Worm (Caenorhabditis elegans) whole organism, L4 larva: Measurements from ENCODE around the gene str-246.

Experiments used
- D1046.2 ChIP-seq: fragments of 200-800 bp; sonication (Bioruptor generic); IDR thresholded peaks from 2 replicates; pipeline ENCODE4 v1.3.6; 2022; ENCODE audit warnings: missing genetic modification characterization, missing compliant biosample characterization
- F44E2.7 ChIP-seq: fragments of 200-800 bp; sonication (Bioruptor generic); IDR thresholded peaks from 2 replicates; pipeline ENCODE4 v2.1.2; 2022; ENCODE audit warnings: missing genetic modification characterization, missing compliant biosample characterization
- F49E8.2 ChIP-seq: sonication (generic microtip); optimal IDR thresholded peaks from 2 replicates; lab custom pipeline; 2016; ENCODE audit warnings: missing compliant biosample characterization, mild to moderate bottlenecking, missing genetic modification characterization, borderline replicate concordance
- T20F7.1 ChIP-seq: fragments of 200-800 bp; sonication (Bioruptor generic); optimal IDR thresholded peaks from 2 replicates; lab custom pipeline; 2018; ENCODE audit warnings: mild to moderate bottlenecking, missing genetic modification characterization, missing compliant biosample characterization
- T26A8.4 ChIP-seq: fragments of 200-800 bp; sonication (Bioruptor generic); IDR thresholded peaks from 2 replicates; pipeline ENCODE4 v1.3.6; 2022; ENCODE audit warnings: missing genetic modification characterization, missing compliant biosample characterization
- Y105C5A.15 ChIP-seq: fragments of 200-800 bp; sonication (Bioruptor generic); IDR thresholded peaks from 2 replicates; pipeline ENCODE4 v1.3.6; 2022; ENCODE audit warnings: missing genetic modification characterization, missing compliant biosample characterization
- Y5F2A.4 ChIP-seq: fragments of 200-800 bp; sonication (Bioruptor generic); optimal IDR thresholded peaks from 2 replicates; lab custom pipeline; 2018; ENCODE audit warnings: mild to moderate bottlenecking, missing genetic modification characterization, missing compliant biosample characterization
- ceh-20 ChIP-seq: fragments of 200-800 bp; sonication (Bioruptor generic); IDR thresholded peaks from 2 replicates; pipeline ENCODE4 v1.3.6; 2022; ENCODE audit warnings: missing genetic modification reagents, missing genetic modification characterization, missing compliant biosample characterization
- ceh-82 ChIP-seq: sonication (generic microtip); optimal IDR thresholded peaks from 2 replicates; lab custom pipeline; 2017; ENCODE audit warnings: missing biosample characterization, missing genetic modification characterization
- ces-1 ChIP-seq: fragments of 150-350 bp; sonication (generic microtip); optimal IDR thresholded peaks from 4 replicates; lab custom pipeline; 2014; ENCODE audit warnings: missing biosample characterization, missing genetic modification reagents, missing genetic modification characterization
- daf-19 ChIP-seq: fragments of 200-800 bp; sonication (Bioruptor generic); conservative IDR thresholded peaks from 2 replicates; pipeline ENCODE4 v1.3.6; 2022; ENCODE audit warnings: missing genetic modification characterization, missing compliant biosample characterization
- daf-8 ChIP-seq: fragments of 200-800 bp; sonication (Bioruptor generic); IDR thresholded peaks from 2 replicates; pipeline ENCODE4 v1.3.6; 2022; ENCODE audit warnings: missing genetic modification characterization, missing compliant biosample characterization
- dmd-8 ChIP-seq: fragments of 200-800 bp; sonication (Bioruptor generic); IDR thresholded peaks from 2 replicates; pipeline ENCODE4 v1.3.6; 2022; ENCODE audit warnings: missing genetic modification characterization, missing compliant biosample characterization
- dmd-9 ChIP-seq: fragments of 200-800 bp; sonication (Bioruptor generic); IDR thresholded peaks from 2 replicates; pipeline ENCODE4 v1.3.6; 2022; ENCODE audit warnings: missing genetic modification reagents, missing genetic modification characterization, missing compliant biosample characterization
- duxl-1 ChIP-seq: sonication (generic microtip); optimal IDR thresholded peaks from 2 replicates; lab custom pipeline; 2016; ENCODE audit warnings: mild to moderate bottlenecking, missing genetic modification characterization, moderate library complexity, missing compliant biosample characterization; ENCODE audit not compliant: poor library complexity
- dve-1 ChIP-seq: sonication (generic microtip); optimal IDR thresholded peaks from 2 replicates; lab custom pipeline; 2017; ENCODE audit warnings: antibody characterized with exemption, mild to moderate bottlenecking, missing genetic modification characterization, missing compliant biosample characterization; ENCODE audit not compliant: insufficient read depth
- hif-1 ChIP-seq, 2 experiments: sonication (generic microtip); optimal IDR thresholded peaks; 2 replicates each; lab custom pipeline; 2016 to 2017; ENCODE audit warnings: missing compliant biosample characterization in 2 of 2, missing genetic modification characterization in 2 of 2, missing genetic modification reagents in 2 of 2, missing genotype in 2 of 2, mild to moderate bottlenecking in 1 of 2
- hlh-11 ChIP-seq: fragments of 200-800 bp; sonication (Bioruptor generic); optimal IDR thresholded peaks from 2 replicates; lab custom pipeline; 2018; ENCODE audit warnings: mild to moderate bottlenecking, missing genetic modification characterization, missing compliant biosample characterization
- hlh-30 ChIP-seq: sonication (generic microtip); optimal IDR thresholded peaks from 2 replicates; lab custom pipeline; 2017; ENCODE audit warnings: antibody characterized with exemption, mild to moderate bottlenecking, missing genetic modification characterization, missing compliant biosample characterization; ENCODE audit not compliant: insufficient read depth
- hmg-1.1 ChIP-seq: fragments of 200-800 bp; sonication (Bioruptor generic); IDR thresholded peaks from 2 replicates; pipeline ENCODE4 v1.3.6; 2022; ENCODE audit warnings: missing genetic modification reagents, missing genetic modification characterization, missing compliant biosample characterization
- lim-7 ChIP-seq: fragments of 200-800 bp; sonication (Bioruptor generic); IDR thresholded peaks from 2 replicates; pipeline ENCODE4 v1.3.6; 2022; ENCODE audit warnings: missing genetic modification characterization, missing compliant biosample characterization
- lin-1 ChIP-seq: fragments of 200-800 bp; sonication (Bioruptor generic); IDR thresholded peaks from 2 replicates; pipeline ENCODE4 v1.3.6; 2022; ENCODE audit warnings: missing genetic modification reagents, missing genetic modification characterization, missing compliant biosample characterization
- lin-13 ChIP-seq: fragments of 150-350 bp; optimal IDR thresholded peaks from 2 replicates; lab custom pipeline; 2014; ENCODE audit warnings: missing biosample characterization, missing genetic modification reagents, missing genetic modification characterization
- lin-15B ChIP-seq: fragments of 150-350 bp; sonication (generic microtip); optimal IDR thresholded peaks from 3 replicates; lab custom pipeline; 2014; ENCODE audit warnings: missing biosample characterization, missing genetic modification characterization
- lsy-2 ChIP-seq, 2 experiments: fragments of 150-350 bp in 1 of 2; sonication (generic microtip) in 1 of 2; optimal IDR thresholded peaks; 2 replicates each; lab custom pipeline; 2014 to 2017; ENCODE audit warnings: missing biosample characterization in 2 of 2, missing genetic modification characterization in 2 of 2
- madf-5 ChIP-seq, 2 experiments: fragments of 200-800 bp; sonication (Bioruptor generic); IDR thresholded peaks; 2 replicates each; pipeline ENCODE4 v1.3.6; 2022; ENCODE audit warnings: missing compliant biosample characterization in 2 of 2, missing genetic modification characterization in 2 of 2
- mdl-1 ChIP-seq, 2 experiments: fragments of 150-350 bp in 1 of 2; sonication (generic microtip) in 1 of 2; optimal IDR thresholded peaks; 2 replicates each; lab custom pipeline; 2014 to 2017; ENCODE audit warnings: missing biosample characterization in 2 of 2, missing genetic modification characterization in 2 of 2
- mdt-29 ChIP-seq: fragments of 200-800 bp; sonication (Bioruptor generic); IDR thresholded peaks from 2 replicates; pipeline ENCODE4 v1.3.6; 2022; ENCODE audit warnings: missing genetic modification reagents, missing genetic modification characterization, missing compliant biosample characterization
- mep-1 ChIP-seq: fragments of 150-350 bp; sonication (generic microtip); optimal IDR thresholded peaks from 3 replicates; lab custom pipeline; 2014; ENCODE audit warnings: missing biosample characterization, missing genetic modification characterization
- mes-2 ChIP-seq: sonication (generic microtip); optimal IDR thresholded peaks from 2 replicates; lab custom pipeline; 2016; ENCODE audit warnings: missing genotype, mild to moderate bottlenecking, missing genetic modification characterization, missing compliant biosample characterization; ENCODE audit not compliant: poor library complexity, severe bottlenecking
- mxl-2 ChIP-seq: fragments of 200-800 bp; sonication (Bioruptor generic); conservative IDR thresholded peaks from 2 replicates; pipeline ENCODE4 v1.3.6; 2022; ENCODE audit warnings: missing genetic modification reagents, missing genetic modification characterization, missing compliant biosample characterization
- mxl-3 ChIP-seq: fragments of 200-800 bp; sonication (Bioruptor generic); optimal IDR thresholded peaks from 2 replicates; lab custom pipeline; 2018; ENCODE audit warnings: mild to moderate bottlenecking, missing genetic modification characterization, missing compliant biosample characterization
- nhr-102 ChIP-seq: sonication (generic microtip); optimal IDR thresholded peaks from 2 replicates; lab custom pipeline; 2016; ENCODE audit warnings: mild to moderate bottlenecking, missing genetic modification characterization, moderate library complexity, missing compliant biosample characterization
- nhr-11 ChIP-seq: fragments of 150-350 bp; optimal IDR thresholded peaks from 2 replicates; lab custom pipeline; 2014; ENCODE audit warnings: missing biosample characterization, missing genetic modification characterization
- nhr-237 ChIP-seq: sonication (generic microtip); optimal IDR thresholded peaks from 2 replicates; lab custom pipeline; 2017; ENCODE audit warnings: missing biosample characterization, missing genetic modification characterization
- nhr-25 ChIP-seq: sonication (generic microtip); optimal IDR thresholded peaks from 2 replicates; lab custom pipeline; 2017; ENCODE audit warnings: missing genetic modification characterization, mild to moderate bottlenecking, missing compliant biosample characterization, antibody characterized with exemption, moderate library complexity, borderline replicate concordance; ENCODE audit not compliant: insufficient read depth
- nhr-28 ChIP-seq: fragments of 150-350 bp; optimal IDR thresholded peaks from 2 replicates; lab custom pipeline; 2014; ENCODE audit warnings: missing biosample characterization, missing genetic modification characterization
- nhr-41 ChIP-seq: fragments of 200-800 bp; sonication (Bioruptor generic); IDR thresholded peaks from 2 replicates; pipeline ENCODE4 v1.3.6; 2022; ENCODE audit warnings: missing genetic modification reagents, missing genetic modification characterization, missing compliant biosample characterization
- nhr-6 ChIP-seq: fragments of 150-350 bp; optimal IDR thresholded peaks from 2 replicates; lab custom pipeline; 2014; ENCODE audit warnings: missing biosample characterization, missing genetic modification characterization
- nhr-76 ChIP-seq: fragments of 150-350 bp; optimal IDR thresholded peaks from 2 replicates; lab custom pipeline; 2014; ENCODE audit warnings: missing biosample characterization, missing genetic modification characterization
- nhr-77 ChIP-seq: fragments of 150-350 bp; optimal IDR thresholded peaks from 2 replicates; lab custom pipeline; 2014; ENCODE audit warnings: missing biosample characterization, missing genetic modification characterization
- php-3 ChIP-seq: fragments of 200-800 bp; sonication (Bioruptor generic); IDR thresholded peaks from 2 replicates; pipeline ENCODE4 v1.3.6; 2022; ENCODE audit warnings: missing genetic modification reagents, missing genetic modification characterization, missing compliant biosample characterization
- saeg-2 ChIP-seq: fragments of 200-800 bp; sonication (Bioruptor generic); IDR thresholded peaks from 2 replicates; pipeline ENCODE4 v1.3.6; 2022; ENCODE audit warnings: missing genetic modification reagents, missing genetic modification characterization, missing compliant biosample characterization
- tra-1 ChIP-seq: fragments of 200-800 bp; sonication (Bioruptor generic); IDR thresholded peaks from 2 replicates; pipeline ENCODE4 v1.3.6; 2022; ENCODE audit warnings: missing genetic modification reagents, missing genetic modification characterization, missing compliant biosample characterization
- unc-39 ChIP-seq: sonication (generic microtip); optimal IDR thresholded peaks from 2 replicates; lab custom pipeline; 2017; ENCODE audit warnings: missing biosample characterization, missing genetic modification characterization
- unc-62 ChIP-seq, 3 experiments: fragments of 150-350 bp in 1 of 3; sonication (generic microtip); optimal IDR thresholded peaks in 2 of 3; peaks in 1 of 3; 1 replicate in 1 of 3; 2 replicates in 2 of 3; lab custom pipeline; 2014 to 2017; ENCODE audit warnings: missing biosample characterization in 3 of 3, missing genetic modification characterization in 3 of 3, missing genetic modification reagents in 3 of 3, missing genotype in 1 of 3
- vab-7 ChIP-seq: fragments of 200-800 bp; sonication (Bioruptor generic); IDR thresholded peaks from 2 replicates; pipeline ENCODE4 v1.3.6; 2022; ENCODE audit warnings: missing genetic modification reagents, missing genetic modification characterization, missing compliant biosample characterization
- zfp-2 ChIP-seq: sonication (generic microtip); optimal IDR thresholded peaks from 2 replicates; lab custom pipeline; 2016; ENCODE audit warnings: mild to moderate bottlenecking, missing genetic modification characterization, missing compliant biosample characterization
- zip-11 ChIP-seq: fragments of 200-800 bp; sonication (Bioruptor generic); IDR thresholded peaks from 2 replicates; pipeline ENCODE4 v1.3.6; 2022; ENCODE audit warnings: missing genetic modification characterization, missing compliant biosample characterization

str-246 gene

ce11 chrIII:11119176-11119853, 41.8 kb downstream of the str-246 start, which contains the start of the genes sup-35 and Y48A6C.4 (continued):
- TF ChIP-seq mdl-1 (tag; optimal IDR thresholded peaks at IDR 0.05; lab: Kevin White, UChicago) (no peak), hmg-1.1 (GFP tag; lab: Robert Waterston, UW) (0 out of 2 replicates have a peak, but pooled peaks have one; percentile 42), mxl-2 (GFP tag; lab: Robert Waterston, UW) (no peak), lsy-2 (tag; optimal IDR thresholded peaks at IDR 0.05; lab: Kevin White, UChicago) (peak in 1 of 2 experiments; percentile 87), hif-1 (tag; optimal IDR thresholded peaks at IDR 0.05; lab: Kevin White, UChicago) (peak in 1 of 2 experiments; percentile 87), unc-62 (GFP tag; optimal IDR thresholded peaks at IDR 0.05 in 1 of 2; lab: Kevin White, UChicago) (peak in 1 of 2 experiments; percentile 47), unc-62 (tag; optimal IDR thresholded peaks at IDR 0.05; lab: Kevin White, UChicago) (no peak), mxl-3 (GFP tag; lab: Kevin White, UChicago) (no peak), dve-1 (tag; lab: Kevin White, UChicago) (peak; percentile 66), ceh-82 (tag; lab: Kevin White, UChicago) (no peak), mdt-29 (GFP tag; lab: Robert Waterston, UW) (no peak), D1046.2 (GFP tag; lab: Robert Waterston, UW) (no peak), ces-1 (GFP tag; lab: Kevin White, UChicago) (no peak), nhr-11 (peak; percentile 58), dmd-9 (GFP tag; lab: Robert Waterston, UW) (0 out of 2 replicates have a peak, but pooled peaks have one; percentile 5), Y105C5A.15 (GFP tag; lab: Robert Waterston, UW) (no peak), nhr-28 (tag; lab: Kevin White, UChicago) (peak; percentile 27), F44E2.7 (no peak), saeg-2 (GFP tag; lab: Robert Waterston, UW) (no peak), daf-19 (no peak), vab-7 (GFP tag; lab: Robert Waterston, UW) (0 out of 2 replicates have a peak, but pooled peaks have one; percentile 40), lin-15B (peak; percentile 58), tra-1 (GFP tag; lab: Robert Waterston, UW) (no peak), nhr-25 (peak; percentile 7), lim-7 (GFP tag; lab: Robert Waterston, UW) (no peak), lin-1 (GFP tag; lab: Robert Waterston, UW) (no peak), daf-8 (GFP tag; lab: Robert Waterston, UW) (no peak), T20F7.1 (GFP tag; lab: Kevin White, UChicago) (peak; percentile 79), unc-39 (tag; lab: Kevin White, UChicago) (no peak), nhr-77 (tag; lab: Kevin White, UChicago) (peak; percentile 49), T26A8.4 (GFP tag; lab: Robert Waterston, UW) (no peak), zip-11 (GFP tag; lab: Robert Waterston, UW) (no peak), zfp-2 (tag; lab: Kevin White, UChicago) (no peak), hlh-30 (tag; lab: Kevin White, UChicago) (peak; percentile 51), mep-1 (tag; lab: Kevin White, UChicago) (peak; percentile 78), nhr-76 (no peak), Y5F2A.4 (GFP tag; lab: Kevin White, UChicago) (no peak), nhr-6 (tag; lab: Kevin White, UChicago) (peak; percentile 71), F49E8.2 (tag; lab: Kevin White, UChicago) (no peak), nhr-102 (tag; lab: Kevin White, UChicago) (peak; percentile 50), madf-5 (GFP tag; IDR thresholded peaks at IDR 0.05; lab: Robert Waterston, UW) (no peak), nhr-41 (GFP tag; lab: Robert Waterston, UW) (no peak), lin-13 (GFP tag; lab: Kevin White, UChicago) (peak; percentile 61), duxl-1 (tag; lab: Kevin White, UChicago) (no peak), nhr-237 (tag; lab: Kevin White, UChicago) (no peak), mes-2 (tag; lab: Kevin White, UChicago) (peak; percentile 96), php-3 (GFP tag; lab: Robert Waterston, UW) (no peak), ceh-20 (GFP tag; lab: Robert Waterston, UW) (no peak), dmd-8 (GFP tag; lab: Robert Waterston, UW) (no peak), hlh-11 (tag; lab: Kevin White, UChicago) (peak; percentile 47)
